Worm (Caenorhabditis elegans) whole organism, L4 larva: ENCODE results near the gene C02B4.3.

Source experiments
- daf-19 ChIP-seq: fragments of 200-800 bp; sonication (Bioruptor generic); conservative IDR thresholded peaks from 2 replicates; pipeline ENCODE4 v1.3.6; 2022; ENCODE audit warnings: missing genetic modification characterization, missing compliant biosample characterization
- lir-3 ChIP-seq: sonication (generic microtip); optimal IDR thresholded peaks from 2 replicates; lab custom pipeline; 2016; ENCODE audit warnings: mild to moderate bottlenecking, missing genetic modification characterization, missing compliant biosample characterization
- mxl-2 ChIP-seq: fragments of 200-800 bp; sonication (Bioruptor generic); conservative IDR thresholded peaks from 2 replicates; pipeline ENCODE4 v1.3.6; 2022; ENCODE audit warnings: missing genetic modification reagents, missing genetic modification characterization, missing compliant biosample characterization
- skn-1 ChIP-seq: fragments of 150-350 bp; optimal IDR thresholded peaks from 2 replicates; lab custom pipeline; 2014; ENCODE audit warnings: missing biosample characterization, missing genetic modification characterization
- unc-62 ChIP-seq, 3 experiments: fragments of 150-350 bp in 1 of 3; sonication (generic microtip); optimal IDR thresholded peaks in 2 of 3; peaks in 1 of 3; 1 replicate in 1 of 3; 2 replicates in 2 of 3; lab custom pipeline; 2014 to 2017; ENCODE audit warnings: missing biosample characterization in 3 of 3, missing genetic modification characterization in 3 of 3, missing genetic modification reagents in 3 of 3, missing genotype in 1 of 3
- zag-1 ChIP-seq: fragments of 150-350 bp; optimal IDR thresholded peaks from 2 replicates; lab custom pipeline; 2014; ENCODE audit warnings: missing biosample characterization, missing genetic modification characterization

DNA sequence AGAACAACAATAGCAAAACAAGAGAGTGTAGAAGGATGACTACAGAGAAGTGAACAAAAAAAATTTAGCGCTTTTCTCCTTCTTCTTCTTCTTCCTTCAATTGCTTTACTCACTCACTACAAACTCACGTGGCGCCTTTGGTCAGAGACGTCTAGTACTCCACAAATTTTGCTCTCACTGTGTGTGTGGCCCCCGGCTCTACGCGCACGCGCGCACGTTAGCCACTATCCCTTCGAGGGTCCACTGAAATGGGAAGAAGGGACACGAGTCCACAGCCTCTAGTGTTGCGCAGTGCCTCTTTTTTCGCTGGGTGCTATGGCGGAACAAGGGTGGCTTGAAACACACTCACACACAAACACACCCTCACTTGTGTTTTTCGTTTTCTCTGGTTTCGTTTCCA, 30.4 kb downstream of the C02B4.3 start:
- TF ChIP-seq daf-19 (GFP tag; lab: Robert Waterston, UW) (no peak), zag-1 (tag; lab: Kevin White, UChicago) (no peak), skn-1 (tag; lab: Kevin White, UChicago) (no peak), lir-3 (tag; lab: Kevin White, UChicago) (no peak), unc-62 (GFP tag; optimal IDR thresholded peaks at IDR 0.05 in 1 of 2; lab: Kevin White, UChicago) (no peak), unc-62 (tag; optimal IDR thresholded peaks at IDR 0.05; lab: Kevin White, UChicago) (no peak), mxl-2 (GFP tag; lab: Robert Waterston, UW) (no peak)
